Worm (Caenorhabditis elegans) whole organism, late embryonic: ENCODE results near the gene str-196.

Experiments
- C08G9.2 ChIP-seq: sonication (generic microtip); optimal IDR thresholded peaks from 2 replicates; lab custom pipeline; 2016; ENCODE audit warnings: mild to moderate bottlenecking, missing genetic modification characterization, moderate library complexity, missing compliant biosample characterization
- ama-1 ChIP-seq: fragments of 150-350 bp; optimal IDR thresholded peaks from 2 replicates; lab custom pipeline; 2014
- ceh-18 ChIP-seq: sonication (generic microtip); optimal IDR thresholded peaks from 2 replicates; lab custom pipeline; 2016; ENCODE audit warnings: missing genetic modification characterization, missing compliant biosample characterization
- ceh-9 ChIP-seq: sonication (generic microtip); optimal IDR thresholded peaks from 2 replicates; lab custom pipeline; 2016; ENCODE audit warnings: mild to moderate bottlenecking, missing genetic modification characterization, inconsistent platforms, missing compliant biosample characterization
- hlh-13 ChIP-seq: fragments of 200-800 bp; sonication (Bioruptor generic); optimal IDR thresholded peaks from 2 replicates; lab custom pipeline; 2018; ENCODE audit warnings: mild to moderate bottlenecking, missing genetic modification characterization, missing compliant biosample characterization
- hlh-30 ChIP-seq: sonication (generic microtip); optimal IDR thresholded peaks from 2 replicates; lab custom pipeline; 2017; ENCODE audit warnings: antibody characterized with exemption, missing genetic modification characterization, missing compliant biosample characterization; ENCODE audit not compliant: insufficient read depth
- hlh-8 ChIP-seq: sonication (generic microtip); optimal IDR thresholded peaks from 2 replicates; lab custom pipeline; 2016; ENCODE audit warnings: missing genotype, missing genetic modification characterization, missing compliant biosample characterization
- nfya-1 ChIP-seq: sonication (generic microtip); optimal IDR thresholded peaks from 2 replicates; lab custom pipeline; 2017; ENCODE audit warnings: missing genetic modification characterization, mild to moderate bottlenecking, missing compliant biosample characterization, antibody characterized with exemption, moderate library complexity
- nhr-11 ChIP-seq: fragments of 150-350 bp; optimal IDR thresholded peaks from 2 replicates; lab custom pipeline; 2014; ENCODE audit warnings: missing biosample characterization, missing genetic modification characterization
- pag-3 ChIP-seq: sonication (generic microtip); optimal IDR thresholded peaks from 2 replicates; lab custom pipeline; 2016; ENCODE audit warnings: missing compliant biosample characterization, missing genetic modification characterization, borderline replicate concordance
- pha-4 ChIP-seq: fragments of 150-350 bp; optimal IDR thresholded peaks from 2 replicates; lab custom pipeline; 2018; ENCODE audit warnings: missing biosample characterization, missing genetic modification reagents, missing genetic modification characterization
- ref-2 ChIP-seq: sonication (generic microtip); optimal IDR thresholded peaks from 2 replicates; lab custom pipeline; 2016; ENCODE audit warnings: missing genetic modification characterization, missing compliant biosample characterization
- rnt-1 ChIP-seq: sonication (generic microtip); optimal IDR thresholded peaks from 2 replicates; lab custom pipeline; 2016; ENCODE audit warnings: missing genetic modification characterization, missing compliant biosample characterization
- tbx-2 ChIP-seq: sonication (generic microtip); optimal IDR thresholded peaks from 2 replicates; lab custom pipeline; 2016; ENCODE audit warnings: missing genetic modification characterization, missing compliant biosample characterization

DNA sequence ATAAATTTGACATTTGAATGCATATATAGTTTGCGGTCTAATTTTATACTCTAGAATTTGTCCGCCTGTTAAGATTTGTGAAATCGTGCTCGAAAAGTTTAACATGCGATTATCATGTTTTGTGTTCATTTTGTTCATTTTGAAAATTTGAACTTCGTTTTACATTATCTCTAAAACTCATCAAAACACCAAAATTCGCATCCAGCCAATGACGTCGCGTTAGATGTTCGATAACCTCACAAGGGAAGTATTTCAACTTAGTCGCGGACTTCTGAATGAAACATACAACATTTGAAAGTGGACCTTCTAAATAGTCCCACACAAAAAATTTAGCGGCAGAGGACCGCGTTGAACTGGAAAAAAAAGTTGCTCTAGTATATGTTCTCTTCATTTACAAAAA is 49.9 kb downstream of the str-196 start:
- TF ChIP-seq rnt-1 (tag; lab: Kevin White, UChicago), result no peak
- TF ChIP-seq C08G9.2 (tag; lab: Kevin White, UChicago), result no peak
- no peak for TF ChIP-seq tbx-2 (tag; lab: Kevin White, UChicago)
- no peak for TF ChIP-seq ceh-9 (tag; lab: Kevin White, UChicago)
- no peak for TF ChIP-seq ref-2
- no peak for TF ChIP-seq nhr-11
- no peak for TF ChIP-seq ceh-18 (tag; lab: Kevin White, UChicago)
- TF ChIP-seq hlh-8, result no peak
- TF ChIP-seq pag-3 (tag; lab: Kevin White, UChicago), result no peak
- no peak for TF ChIP-seq nfya-1 (tag; lab: Kevin White, UChicago)
- no peak for TF ChIP-seq hlh-30 (tag; lab: Kevin White, UChicago)
- no peak for TF ChIP-seq pha-4 (tag; lab: Kevin White, UChicago)
- no peak for TF ChIP-seq hlh-13 (GFP tag; lab: Kevin White, UChicago)
- no peak for TF ChIP-seq ama-1 (lab: Kevin White, UChicago)
